Fruit fly (Drosophila melanogaster) whole organism: Measurements from ENCODE around the gene CG33642.

Experiments used
- CG8478 ChIP-seq: fragments of >200 bp; optimal IDR thresholded peaks from 2 replicates; lab custom pipeline; 2018; ENCODE audit warnings: inconsistent platforms
- Dll ChIP-seq: fragments of >200 bp; optimal IDR thresholded peaks from 2 replicates; lab custom pipeline; 2017
- EcR ChIP-seq, 2 experiments: fragments of >200 bp; optimal IDR thresholded peaks; 2 replicates each; lab custom pipeline; 2017; ENCODE audit warnings: missing biosample characterization in 2 of 2, missing genetic modification characterization in 2 of 2, missing genetic modification reagents in 2 of 2
- pan ChIP-seq: fragments of >200 bp; optimal IDR thresholded peaks from 2 replicates; lab custom pipeline; 2017
- psq ChIP-seq: fragments of >200 bp; optimal IDR thresholded peaks from 2 replicates; lab custom pipeline; 2017
- usp ChIP-seq: fragments of >200 bp; optimal IDR thresholded peaks from 2 replicates; lab custom pipeline; 2017; ENCODE audit warnings: missing biosample characterization, missing genetic modification characterization, mixed read lengths

DNA sequence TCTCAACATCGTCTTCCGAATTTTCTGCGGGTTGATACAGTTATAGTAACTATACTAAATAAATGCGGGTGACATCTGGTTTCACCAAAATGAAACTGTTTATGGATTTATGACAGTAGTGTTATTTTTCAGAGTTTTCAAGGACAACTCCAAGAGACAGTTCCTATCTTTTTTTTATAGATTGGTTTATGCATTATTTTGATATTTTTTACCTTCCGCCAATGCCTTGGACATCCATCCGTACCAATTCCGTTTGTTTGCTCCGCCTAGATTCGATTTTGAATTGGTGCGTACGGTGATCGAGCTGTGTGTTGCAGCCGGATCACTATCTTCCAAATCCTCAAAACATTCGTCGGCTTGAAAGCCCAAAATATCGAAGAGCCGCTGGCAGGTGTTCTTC lies 12.2 kb downstream of the CG33642 start, which contains the start of gene CG16853:
- no peak for TF ChIP-seq Dll
- TF ChIP-seq psq (lab: Kevin White, UChicago) = no peak
- TF ChIP-seq usp (GFP tag; lab: Kevin White, UChicago) = no peak
- no peak for TF ChIP-seq EcR (GFP tag; optimal IDR thresholded peaks at IDR 0.05; lab: Kevin White, UChicago)
- no peak for TF ChIP-seq pan (lab: Kevin White, UChicago)
- TF ChIP-seq CG8478 = no peak
